Fruit fly (Drosophila melanogaster): ENCODE measurements around the gene CG6650.

Gene CG6650

dm6 chr3L:14050944-14051548 lies 19.8 kb downstream of the CG6650 start, which contains the start of gene CG6833 (continued):
- TF ChIP-seq kni (GFP tag; optimal IDR thresholded peaks at IDR 0.05) (no peak), Blimp-1 (GFP tag; optimal IDR thresholded peaks at IDR 0.05) (peak; percentile 56), exex (tag; optimal IDR thresholded peaks at IDR 0.05) (no peak), CG11504 (tag; optimal IDR thresholded peaks at IDR 0.05) (peak; percentile 72), MBD-R2 (GFP tag; IDR thresholded peaks at IDR 0.05) (peak; percentile 93), Aef1 (GFP tag; IDR thresholded peaks at IDR 0.05) (peak; percentile 76), HLH3B (GFP tag; IDR thresholded peaks at IDR 0.05) (peak; percentile 68)

- TF ChIP-seq crc (GFP tag; optimal IDR thresholded peaks at IDR 0.05) (no peak), bbx (GFP tag; IDR thresholded peaks at IDR 0.05; ENCODE audit: partially characterized antibody) (peak; percentile 52), CG18476 (GFP tag; optimal IDR thresholded peaks at IDR 0.05) (no peak), Dip2 (GFP tag; IDR thresholded peaks at IDR 0.05) (no peak), CG42726 (GFP tag; IDR thresholded peaks at IDR 0.05; ENCODE audit: partially characterized antibody) (peak; percentile 80), CG6683 (GFP tag; optimal IDR thresholded peaks at IDR 0.05) (peak; percentile 0), CG10565 (GFP tag; optimal IDR thresholded peaks at IDR 0.05) (no peak), CG32532 (GFP tag; IDR thresholded peaks at IDR 0.05) (no peak), CG7963 (GFP tag; IDR thresholded peaks at IDR 0.05; ENCODE audit: partially characterized antibody) (no peak), CG10147 (GFP tag; optimal IDR thresholded peaks at IDR 0.05) (peak; percentile 39), CG3838 (GFP tag; optimal IDR thresholded peaks at IDR 0.05) (no peak), CG11456 (GFP tag; IDR thresholded peaks at IDR 0.05) (0 out of 3 replicates have a peak, but pooled peaks have one; percentile 38), CG3065 (GFP tag; optimal IDR thresholded peaks at IDR 0.05) (no peak), Sox100B (GFP tag; optimal IDR thresholded peaks at IDR 0.05) (no peak), Sry-δ (GFP tag; optimal IDR thresholded peaks at IDR 0.05) (peak; percentile 49), Atf-2 (GFP tag; optimal IDR thresholded peaks at IDR 0.05) (no peak), CG1792 (GFP tag; optimal IDR thresholded peaks at IDR 0.05) (no peak), grau (tag; optimal IDR thresholded peaks at IDR 0.05) (peak; percentile 21), da (GFP tag; optimal IDR thresholded peaks at IDR 0.05) (no peak), bcd (GFP tag; optimal IDR thresholded peaks at IDR 0.05) (peak; percentile 24), Six4 (GFP tag; optimal IDR thresholded peaks at IDR 0.05) (no peak), CG9932 (GFP tag; IDR thresholded peaks at IDR 0.05) (peak; percentile 39; the same call in 1 of the 2 replicates), HmgD (GFP tag; optimal IDR thresholded peaks at IDR 0.05) (no peak), z (GFP tag; IDR thresholded peaks at IDR 0.05) (no peak), cas (GFP tag; IDR thresholded peaks at IDR 0.05) (no peak), wek (GFP tag; optimal IDR thresholded peaks at IDR 0.05) (peak; percentile 29), CG7786 (GFP tag; optimal IDR thresholded peaks at IDR 0.05) (no peak), MESR4 (GFP tag; optimal IDR thresholded peaks at IDR 0.05) (peak; percentile 92), tna (GFP tag; IDR thresholded peaks at IDR 0.05; ENCODE audit: partially characterized antibody) (0 out of 2 replicates have a peak, but pooled peaks have one; percentile 29), zen (tag; optimal IDR thresholded peaks at IDR 0.05) (peak; percentile 78), Max (GFP tag; optimal IDR thresholded peaks at IDR 0.05) (peak; percentile 41), Jarid2 (GFP tag; optimal IDR thresholded peaks at IDR 0.05) (peak; percentile 91), CG6689 (GFP tag; IDR thresholded peaks at IDR 0.05) (no peak), CG11247 (GFP tag; IDR thresholded peaks at IDR 0.05) (no peak), B-H2 (GFP tag; optimal IDR thresholded peaks at IDR 0.05) (peak; percentile 22), dpn (GFP tag; optimal IDR thresholded peaks at IDR 0.05) (peak in 1 of 2 experiments; percentile 39), CG11398 (GFP tag; optimal IDR thresholded peaks at IDR 0.05) (peak; percentile 35), Camta (GFP tag; optimal IDR thresholded peaks at IDR 0.05) (no peak), CG8478 (optimal IDR thresholded peaks at IDR 0.05) (no peak), CG18011 (GFP tag; optimal IDR thresholded peaks at IDR 0.05) (no peak), Dek (tag; optimal IDR thresholded peaks at IDR 0.05) (peak; percentile 64)
Measured at dm6 chr3L:14053073-14053643, 21.9 kb downstream of the CG6650 start, which contains the start of the genes CG13484 and Frl. CG13484 (minus strand) TSS chr3L:14053079. Frl (plus strand) TSS chr3L:14053215.

Measured in whole organism, embryonic.